Worm (Caenorhabditis elegans): ENCODE measurements around the gene Y82E9BR.8.
"Not testable (repeated sequence)": the region's sequence is repeated elsewhere in the genome, so short reads cannot be mapped to it uniquely, and the experiment has no call there.

The Y82E9BR.8 gene

DNA sequence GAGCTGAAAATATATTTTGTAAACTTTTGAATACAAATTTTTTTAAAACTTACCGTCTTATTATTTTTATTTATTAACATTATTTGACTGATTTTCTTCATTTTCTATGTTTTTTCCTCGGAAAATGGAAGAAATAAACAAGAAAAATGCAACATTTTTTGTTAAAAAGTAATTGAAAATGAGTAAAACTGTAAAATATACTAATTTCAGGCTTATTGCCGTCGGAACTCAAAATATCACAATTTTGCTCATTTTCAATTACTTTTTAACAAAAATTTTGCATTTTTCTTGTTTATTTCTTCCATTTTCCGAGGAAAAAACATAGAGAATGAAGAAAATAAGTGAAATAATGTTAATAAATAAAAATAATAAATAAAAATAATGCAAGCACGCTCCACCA is 17.6 kb upstream of the Y82E9BR.8 start, which contains the start of gene Y82E9BR.10:
Gene Y82E9BR.10, minus strand, starts transcription at position 101 of the 400 bp plus-strand sequence.
- TF ChIP-seq lin-1 (GFP tag; IDR thresholded peaks at IDR 0.05); attf-4 (tag; optimal IDR thresholded peaks at IDR 0.05); hlh-11 (tag; optimal IDR thresholded peaks at IDR 0.05): not testable (repeated sequence)

ce11 chrIII:1374355-1374807 is 16.5 kb upstream of the Y82E9BR.8 start, which contains the start of gene Y82E9BR.20:
Gene Y82E9BR.20, plus strand, starts transcription at chrIII:1374405.
- TF ChIP-seq nhr-6 (tag; optimal IDR thresholded peaks at IDR 0.05) (no peak), unc-62 (GFP tag; optimal IDR thresholded peaks at IDR 0.05 in 1 of 2) (peak in 1 of 2 experiments; percentile 90), unc-62 (tag; optimal IDR thresholded peaks at IDR 0.05) (no peak), duxl-1 (tag; optimal IDR thresholded peaks at IDR 0.05; ENCODE audit: poor library complexity) (no peak), daf-12 (tag; optimal IDR thresholded peaks at IDR 0.05) (no peak)

DNA sequence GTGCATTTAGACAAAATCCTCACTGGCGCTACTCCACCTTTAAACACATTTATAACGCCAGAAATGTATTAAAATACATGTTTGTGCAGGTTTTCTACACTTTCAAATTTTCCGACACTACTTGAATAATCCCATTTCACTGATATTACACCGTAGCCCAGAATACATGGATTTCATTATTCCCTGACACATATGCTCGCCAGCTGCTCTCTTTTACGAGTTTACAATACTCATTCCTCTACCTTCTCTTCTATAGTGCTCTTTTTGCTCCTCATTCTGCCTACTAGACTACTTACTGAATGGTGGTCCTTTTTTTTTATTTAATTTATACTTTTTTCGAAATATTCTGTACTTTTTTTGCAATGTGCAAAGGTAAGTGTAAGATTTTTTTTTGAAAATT is 14.7 kb upstream of the Y82E9BR.8 start:
- no peak for TF ChIP-seq ceh-28 (tag; optimal IDR thresholded peaks at IDR 0.05)
- no peak for TF ChIP-seq T26A8.4 (GFP tag; IDR thresholded peaks at IDR 0.05)
- no peak for TF ChIP-seq fkh-10 (GFP tag; optimal IDR thresholded peaks at IDR 0.05)
- TF ChIP-seq F10B5.3 (tag; optimal IDR thresholded peaks at IDR 0.05), result no peak
- TF ChIP-seq tra-1 (GFP tag; IDR thresholded peaks at IDR 0.05), result no peak
- no peak for TF ChIP-seq lin-13 (GFP tag; optimal IDR thresholded peaks at IDR 0.05)
- no peak for TF ChIP-seq Y75B8A.6 (GFP tag; IDR thresholded peaks at IDR 0.05)
- TF ChIP-seq snpc-4 (tag; optimal IDR thresholded peaks at IDR 0.05), result no peak
- TF ChIP-seq zip-2 (tag; optimal IDR thresholded peaks at IDR 0.05), result no peak
- no peak for TF ChIP-seq zfp-3 (GFP tag; conservative IDR thresholded peaks at IDR 0.05)
- TF ChIP-seq nhr-10 (tag; optimal IDR thresholded peaks at IDR 0.05), result no peak
- TF ChIP-seq aly-2 (tag; optimal IDR thresholded peaks at IDR 0.05), result no peak
- no peak for TF ChIP-seq hlh-30 (tag; optimal IDR thresholded peaks at IDR 0.05; ENCODE audit: insufficient read depth)
- TF ChIP-seq lsy-2 (tag; optimal IDR thresholded peaks at IDR 0.05), result no peak

- TF ChIP-seq lin-1 (GFP tag; IDR thresholded peaks at IDR 0.05), result no peak
- TF ChIP-seq ctbp-1 (GFP tag; IDR thresholded peaks at IDR 0.05), result no peak
- TF ChIP-seq zip-11 (GFP tag; IDR thresholded peaks at IDR 0.05), result no peak
- TF ChIP-seq F44E2.7 (GFP tag; IDR thresholded peaks at IDR 0.05), result no peak
These were observed 1.8 kb upstream of the Y82E9BR.8 start, which contains the start of gene Y82E9BR.9 for ce11 chrIII:1359669-1360068. Gene Y82E9BR.9, minus strand, starts transcription at chrIII:1359769.

ce11 chrIII:1355320-1355719 is 2.6 kb downstream of the Y82E9BR.8 start, which contains the start of gene Y82E9BL.1:
Gene Y82E9BL.1, minus strand, starts transcription at chrIII:1355420.
- TF ChIP-seq aly-2 (tag; optimal IDR thresholded peaks at IDR 0.05), result no peak
- TF ChIP-seq lsy-2 (tag; optimal IDR thresholded peaks at IDR 0.05), result no peak
- TF ChIP-seq nhr-111 (GFP tag; optimal IDR thresholded peaks at IDR 0.05), result no peak
- TF ChIP-seq dve-1 (tag; optimal IDR thresholded peaks at IDR 0.05; ENCODE audit: insufficient read depth), result no peak
- no peak for TF ChIP-seq daf-16 (GFP tag; optimal IDR thresholded peaks at IDR 0.05)
- TF ChIP-seq daf-16 (tag; optimal IDR thresholded peaks at IDR 0.05), result no peak
- no peak for TF ChIP-seq D1046.2 (GFP tag; IDR thresholded peaks at IDR 0.05)
- TF ChIP-seq pqm-1 (tag; optimal IDR thresholded peaks at IDR 0.05), result no peak
- no peak for TF ChIP-seq mep-1 (tag; optimal IDR thresholded peaks at IDR 0.05)
- no peak for TF ChIP-seq pha-4 (GFP tag; IDR thresholded peaks at IDR 0.05)
- no peak for TF ChIP-seq pha-4 (tag; optimal IDR thresholded peaks at IDR 0.05)
- no peak for TF ChIP-seq mxl-3 (GFP tag; optimal IDR thresholded peaks at IDR 0.05)
- TF ChIP-seq mdl-1 (tag; optimal IDR thresholded peaks at IDR 0.05), result no peak
- no peak for TF ChIP-seq zip-2 (tag; optimal IDR thresholded peaks at IDR 0.05)
- TF ChIP-seq gei-8 (GFP tag; optimal IDR thresholded peaks at IDR 0.05), result no peak
- no peak for TF ChIP-seq ctbp-1 (GFP tag; IDR thresholded peaks at IDR 0.05)
- no peak for TF ChIP-seq ZK337.2 (GFP tag; IDR thresholded peaks at IDR 0.05)
- no peak for TF ChIP-seq ztf-11 (tag; optimal IDR thresholded peaks at IDR 0.05)

All from whole organism, L4 larva.